Worm (Caenorhabditis elegans): ENCODE data around the gene srh-258.

- TF ChIP-seq lin-54 (GFP tag; optimal IDR thresholded peaks at IDR 0.05) (no peak), die-1 (tag; optimal IDR thresholded peaks at IDR 0.05) (no peak), hmg-20 (GFP tag; IDR thresholded peaks at IDR 0.05) (no peak), nfyb-1 (GFP tag; IDR thresholded peaks at IDR 0.05) (no peak), unc-62 (GFP tag; optimal IDR thresholded peaks at IDR 0.05) (no peak), tbx-9 (tag; optimal IDR thresholded peaks at IDR 0.05; ENCODE audit: borderline replicate concordance) (no peak), hlh-12 (tag; optimal IDR thresholded peaks at IDR 0.05) (no peak)
Observed at ce11 chrV:15380857-15381256, 24.1 kb upstream of the srh-258 start, which contains the start of gene dhs-23.

Measured in whole organism, young adult.